Worm (Caenorhabditis elegans): ENCODE results near the gene T20B3.14.

- TF ChIP-seq skn-1 (tag; optimal IDR thresholded peaks at IDR 0.05) (no peak), F16B12.6 (tag; optimal IDR thresholded peaks at IDR 0.05) (no peak), ceh-82 (tag; optimal IDR thresholded peaks at IDR 0.05) (no peak), pqm-1 (tag; optimal IDR thresholded peaks at IDR 0.05) (no peak), nhr-76 (tag; optimal IDR thresholded peaks at IDR 0.05) (no peak), grh-1 (GFP tag; IDR thresholded peaks at IDR 0.05) (no peak)
Measured at ce11 chrV:16834989-16835388, 13.9 kb upstream of the T20B3.14 start, which contains the start of gene tni-3.
